Fruit fly (Drosophila melanogaster) whole organism, embryonic: ENCODE data around the gene dock.

ENCODE experiments used
- CG1024 ChIP-seq: fragments of 200-800 bp; sonication (Bioruptor generic); IDR thresholded peaks from 2 replicates; pipeline ENCODE4 v1.3.6; 2022; ENCODE audit warnings: missing biosample characterization, missing genetic modification characterization
- CG10267 ChIP-seq: fragments of 200-800 bp; sonication (Bioruptor generic); optimal IDR thresholded peaks from 2 replicates; lab custom pipeline; 2018; ENCODE audit warnings: missing biosample characterization, mild to moderate bottlenecking, missing genetic modification characterization, moderate library complexity
- CG10462 ChIP-seq: fragments of 200-800 bp; sonication (Bioruptor generic); optimal IDR thresholded peaks from 2 replicates; lab custom pipeline; 2016; ENCODE audit warnings: missing biosample characterization, missing genetic modification characterization
- CG11723 ChIP-seq: fragments of 200-800 bp; sonication (Bioruptor generic); optimal IDR thresholded peaks from 2 replicates; lab custom pipeline; 2017; ENCODE audit warnings: missing biosample characterization, mild to moderate bottlenecking, missing genetic modification characterization
- CG12155 ChIP-seq: fragments of 200-800 bp; sonication (Bioruptor generic); optimal IDR thresholded peaks from 3 replicates; lab custom pipeline; 2016; ENCODE audit warnings: missing biosample characterization, missing genetic modification characterization
- CG12236 ChIP-seq: fragments of 200-800 bp; sonication (Bioruptor generic); optimal IDR thresholded peaks from 2 replicates; lab custom pipeline; 2016; ENCODE audit warnings: missing biosample characterization, missing genetic modification characterization
- CG13424 ChIP-seq: fragments of 200-800 bp; sonication (Bioruptor generic); optimal IDR thresholded peaks from 2 replicates; lab custom pipeline; 2019; ENCODE audit warnings: missing biosample characterization, mild to moderate bottlenecking, missing genetic modification characterization, moderate library complexity
- CG15696 ChIP-seq: fragments of 200-800 bp; sonication (Bioruptor generic); optimal IDR thresholded peaks from 2 replicates; lab custom pipeline; 2019; ENCODE audit warnings: missing biosample characterization, mild to moderate bottlenecking, missing genetic modification characterization, moderate library complexity
- CG16779 ChIP-seq: fragments of 200-800 bp; sonication (Bioruptor generic); IDR thresholded peaks from 2 replicates; pipeline ENCODE4 v1.3.6; 2022; ENCODE audit warnings: missing biosample characterization, missing genetic modification characterization
- CG32532 ChIP-seq: fragments of 200-800 bp; sonication (Bioruptor generic); IDR thresholded peaks from 2 replicates; pipeline ENCODE4 v1.3.6; 2022; ENCODE audit warnings: missing biosample characterization, missing genetic modification characterization
- CG32767 ChIP-seq: fragments of 200-800 bp; sonication (Bioruptor generic); IDR thresholded peaks from 2 replicates; pipeline ENCODE4 v1.3.6; 2022; ENCODE audit warnings: missing biosample characterization, missing genetic modification characterization
- CG32772 ChIP-seq: fragments of 200-800 bp; sonication (Bioruptor generic); IDR thresholded peaks from 2 replicates; pipeline ENCODE4 v1.3.6; 2022; ENCODE audit warnings: missing biosample characterization, missing genetic modification characterization
- CG33213 ChIP-seq: fragments of 200-800 bp; sonication (Bioruptor generic); optimal IDR thresholded peaks from 3 replicates; lab custom pipeline; 2016; ENCODE audit warnings: missing biosample characterization, missing genetic modification characterization
- CG3995 ChIP-seq: fragments of 200-800 bp; sonication (Bioruptor generic); optimal IDR thresholded peaks from 3 replicates; lab custom pipeline; 2016; ENCODE audit warnings: missing biosample characterization, missing genetic modification characterization
- CG4404 ChIP-seq: fragments of 200-800 bp; sonication (Bioruptor generic); IDR thresholded peaks from 2 replicates; pipeline ENCODE4 v1.3.6; 2022; ENCODE audit warnings: missing biosample characterization, missing genetic modification characterization
- CG4707 ChIP-seq: fragments of 200-800 bp; sonication (Bioruptor generic); optimal IDR thresholded peaks from 2 replicates; lab custom pipeline; 2018; ENCODE audit warnings: missing biosample characterization, mild to moderate bottlenecking, missing genetic modification characterization, moderate library complexity
- CG6854 ChIP-seq: fragments of 200-800 bp; sonication (Bioruptor generic); optimal IDR thresholded peaks from 3 replicates; lab custom pipeline; 2017; ENCODE audit warnings: missing biosample characterization, mild to moderate bottlenecking, missing genetic modification characterization
- CG8281 ChIP-seq: fragments of 200-800 bp; sonication (Bioruptor generic); optimal IDR thresholded peaks from 2 replicates; lab custom pipeline; 2018; ENCODE audit warnings: missing biosample characterization, mild to moderate bottlenecking, missing genetic modification characterization, moderate library complexity
- CG8359 ChIP-seq: fragments of 200-800 bp; sonication (Bioruptor generic); optimal IDR thresholded peaks from 2 replicates; lab custom pipeline; 2017; ENCODE audit warnings: missing biosample characterization, mild to moderate bottlenecking, missing genetic modification characterization, borderline replicate concordance
- CTCF ChIP-seq: fragments of 200-800 bp; sonication (Bioruptor generic); optimal IDR thresholded peaks from 2 replicates; lab custom pipeline; 2017; ENCODE audit warnings: missing biosample characterization, mild to moderate bottlenecking, missing genetic modification characterization, moderate library complexity
- Hr51 ChIP-seq, 2 experiments: fragments of 200-800 bp; sonication (Bioruptor generic); optimal IDR thresholded peaks; 2 replicates in 1 of 2; 3 replicates in 1 of 2; lab custom pipeline; 2016 to 2018; ENCODE audit warnings: missing biosample characterization in 2 of 2, missing genetic modification characterization in 2 of 2, mild to moderate bottlenecking in 1 of 2, moderate library complexity in 1 of 2
- Lim3 ChIP-seq: fragments of 200-800 bp; sonication (Bioruptor generic); IDR thresholded peaks from 2 replicates; pipeline ENCODE4 v1.3.6; 2022; ENCODE audit warnings: missing biosample characterization, missing genetic modification characterization
- Neu2 ChIP-seq: fragments of 200-800 bp; sonication (Bioruptor generic); optimal IDR thresholded peaks from 3 replicates; lab custom pipeline; 2016; ENCODE audit warnings: missing biosample characterization, missing genetic modification characterization, borderline replicate concordance
- Pdp1 ChIP-seq, 2 experiments: fragments of 200-800 bp; sonication (Bioruptor generic); optimal IDR thresholded peaks; 3 replicates each; lab custom pipeline; 2016; ENCODE audit warnings: missing biosample characterization in 2 of 2, missing genetic modification characterization in 2 of 2, mild to moderate bottlenecking in 1 of 2, moderate library complexity in 1 of 2
- Spps ChIP-seq: fragments of 200-800 bp; sonication (Bioruptor generic); optimal IDR thresholded peaks from 2 replicates; lab custom pipeline; 2018; ENCODE audit warnings: missing biosample characterization, mild to moderate bottlenecking, missing genetic modification characterization
- TFAM ChIP-seq: fragments of 200-800 bp; sonication (Bioruptor generic); optimal IDR thresholded peaks from 2 replicates; lab custom pipeline; 2017; ENCODE audit warnings: missing biosample characterization, missing genetic modification characterization, inconsistent platforms
- ac ChIP-seq: fragments of 200-800 bp; sonication (Bioruptor generic); optimal IDR thresholded peaks from 3 replicates; lab custom pipeline; 2017; ENCODE audit warnings: missing biosample characterization, mild to moderate bottlenecking, missing genetic modification characterization
- ap ChIP-seq: fragments of 200-800 bp; sonication (Bioruptor generic); IDR thresholded peaks from 2 replicates; pipeline ENCODE4 v1.3.6; 2022; ENCODE audit warnings: missing biosample characterization, missing genetic modification characterization
- br ChIP-seq: fragments of >200 bp; optimal IDR thresholded peaks from 2 replicates; lab custom pipeline; 2017
- btn ChIP-seq: fragments of 200-800 bp; sonication (Bioruptor generic); optimal IDR thresholded peaks from 2 replicates; lab custom pipeline; 2016; ENCODE audit warnings: missing biosample characterization, missing genetic modification characterization
- caup ChIP-seq: fragments of 200-800 bp; sonication (Bioruptor generic); optimal IDR thresholded peaks from 3 replicates; lab custom pipeline; 2017; ENCODE audit warnings: missing biosample characterization, mild to moderate bottlenecking, missing genetic modification characterization, moderate library complexity; ENCODE audit not compliant: severe bottlenecking
- crc ChIP-seq: fragments of 200-800 bp; sonication (Bioruptor generic); optimal IDR thresholded peaks from 2 replicates; lab custom pipeline; 2016; ENCODE audit warnings: missing biosample characterization, missing genetic modification characterization
- dimm ChIP-seq: fragments of 200-800 bp; sonication (Bioruptor generic); IDR thresholded peaks from 2 replicates; pipeline ENCODE4 v1.3.6; 2022; ENCODE audit warnings: missing biosample characterization, missing genetic modification characterization
- dpn ChIP-seq, 2 experiments: fragments of 200-800 bp; sonication (Bioruptor generic); optimal IDR thresholded peaks; 3 replicates each; lab custom pipeline; 2016; ENCODE audit warnings: missing biosample characterization in 2 of 2, missing genetic modification characterization in 2 of 2
- ems ChIP-seq: fragments of 200-800 bp; sonication (Bioruptor generic); optimal IDR thresholded peaks from 3 replicates; lab custom pipeline; 2016; ENCODE audit warnings: missing biosample characterization, missing genetic modification characterization
- eyg ChIP-seq: fragments of 200-800 bp; sonication (Bioruptor generic); optimal IDR thresholded peaks from 3 replicates; lab custom pipeline; 2016; ENCODE audit warnings: missing biosample characterization, missing genetic modification characterization
- ftz-f1 ChIP-seq: fragments of 200-800 bp; sonication (Bioruptor generic); optimal IDR thresholded peaks from 2 replicates; lab custom pipeline; 2016; ENCODE audit warnings: missing biosample characterization, missing genetic modification characterization
- gcm ChIP-seq: fragments of 200-800 bp; sonication (Bioruptor generic); optimal IDR thresholded peaks from 2 replicates; lab custom pipeline; 2019; ENCODE audit warnings: missing biosample characterization, mild to moderate bottlenecking, missing genetic modification characterization, moderate library complexity
- h ChIP-seq: fragments of >200 bp; optimal IDR thresholded peaks from 2 replicates; lab custom pipeline; 2017
- knrl ChIP-seq: fragments of 200-800 bp; sonication (Bioruptor generic); IDR thresholded peaks from 3 replicates; pipeline ENCODE4 v1.3.6; 2022; ENCODE audit warnings: missing biosample characterization, missing genetic modification characterization; ENCODE audit not compliant: partially characterized antibody
- luna ChIP-seq: fragments of 200-800 bp; sonication (Bioruptor generic); optimal IDR thresholded peaks from 2 replicates; lab custom pipeline; 2016; ENCODE audit warnings: missing biosample characterization, missing genetic modification characterization
- nom ChIP-seq: fragments of 200-800 bp; sonication (Bioruptor generic); optimal IDR thresholded peaks from 2 replicates; lab custom pipeline; 2017; ENCODE audit warnings: missing biosample characterization, missing genetic modification characterization, mild to moderate bottlenecking, moderate library complexity, missing genetic modification reagents
- oc ChIP-seq: fragments of 200-800 bp; sonication (Bioruptor generic); optimal IDR thresholded peaks from 2 replicates; lab custom pipeline; 2018; ENCODE audit warnings: missing biosample characterization, mild to moderate bottlenecking, missing genetic modification characterization, moderate library complexity
- pho ChIP-seq: fragments of 200-800 bp; sonication (Bioruptor generic); optimal IDR thresholded peaks from 2 replicates; lab custom pipeline; 2016; ENCODE audit warnings: missing biosample characterization, missing genetic modification characterization
- psq ChIP-seq: fragments of 200-800 bp; sonication (Bioruptor generic); optimal IDR thresholded peaks from 2 replicates; lab custom pipeline; 2017; ENCODE audit warnings: missing biosample characterization, missing genetic modification characterization
- pzg ChIP-seq: fragments of 200-800 bp; sonication (Bioruptor generic); optimal IDR thresholded peaks from 3 replicates; lab custom pipeline; 2018; ENCODE audit warnings: missing biosample characterization, mild to moderate bottlenecking, missing genetic modification characterization, moderate library complexity
- scrt ChIP-seq: fragments of 200-800 bp; sonication (Bioruptor generic); optimal IDR thresholded peaks from 2 replicates; lab custom pipeline; 2018; ENCODE audit warnings: missing biosample characterization, mild to moderate bottlenecking, missing genetic modification characterization, moderate library complexity
- sens ChIP-seq: fragments of 200-800 bp; sonication (Bioruptor generic); peaks from one replicate; lab custom pipeline; 2016; ENCODE audit warnings: missing biosample characterization, missing genetic modification characterization
- tgo ChIP-seq: fragments of 200-800 bp; sonication (Bioruptor generic); IDR thresholded peaks from 3 replicates; pipeline ENCODE4 v1.3.6; 2022; ENCODE audit warnings: missing biosample characterization, missing genetic modification characterization
- trh ChIP-seq: fragments of 200-800 bp; sonication (Bioruptor generic); optimal IDR thresholded peaks from 2 replicates; lab custom pipeline; 2016; ENCODE audit warnings: missing biosample characterization, missing genetic modification characterization
- tx ChIP-seq: fragments of 200-800 bp; sonication (Bioruptor generic); optimal IDR thresholded peaks from 2 replicates; lab custom pipeline; 2016; ENCODE audit warnings: missing biosample characterization, missing genetic modification characterization
- unc-4 ChIP-seq: fragments of 200-800 bp; sonication (Bioruptor generic); IDR thresholded peaks from 2 replicates; pipeline ENCODE4 v1.3.6; 2022; ENCODE audit warnings: missing biosample characterization, missing genetic modification characterization; ENCODE audit not compliant: partially characterized antibody

Gene dock

DNA sequence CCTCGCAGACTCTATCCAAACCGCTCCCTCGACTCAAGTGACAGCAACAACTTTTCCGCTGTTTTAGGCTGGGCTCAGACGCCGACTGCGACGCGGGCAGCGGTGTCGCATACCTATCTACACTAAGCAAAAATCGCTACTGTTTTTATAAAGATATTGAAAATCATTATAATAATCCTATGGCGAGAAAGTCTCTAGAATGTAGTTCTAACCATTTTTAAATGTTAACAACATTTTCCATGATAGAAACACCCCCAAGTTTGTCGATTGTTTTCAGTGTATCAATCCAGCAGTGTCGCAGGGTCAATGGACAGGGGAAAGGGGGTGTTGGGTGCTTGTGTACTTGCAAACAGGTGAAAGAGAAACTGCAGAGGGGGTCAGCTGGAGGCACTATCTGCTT, 40.1 kb downstream of the dock start (continued):
- TF ChIP-seq tx (GFP tag; lab: Kevin White, UChicago) (peak; percentile 93), CG13424 (tag; lab: Kevin White, UChicago) (peak; percentile 96), sens (GFP tag; lab: Kevin White, UChicago) (peak; percentile 99), CG4404 (GFP tag; lab: Robert Waterston, UW) (peak; percentile 94), Neu2 (GFP tag; lab: Kevin White, UChicago) (peak; percentile 63), CG6854 (GFP tag; lab: Kevin White, UChicago) (peak; percentile 90), ap (GFP tag; lab: Robert Waterston, UW) (peak; percentile 95), oc (peak; percentile 97), dpn (GFP tag; optimal IDR thresholded peaks at IDR 0.05; lab: Kevin White, UChicago) (peak; percentile 97 to 98), CG16779 (GFP tag; lab: Robert Waterston, UW) (peak; percentile 95), CG12236 (GFP tag; lab: Kevin White, UChicago) (peak; percentile 86), knrl (no peak), br (no peak), CG32767 (peak; percentile 93), Spps (tag; lab: Kevin White, UChicago) (peak; percentile 92), crc (GFP tag; lab: Kevin White, UChicago) (peak; percentile 94), CG33213 (GFP tag; lab: Kevin White, UChicago) (peak; percentile 96), CG32532 (GFP tag; lab: Robert Waterston, UW) (peak; percentile 97), pzg (GFP tag; lab: Kevin White, UChicago) (peak; percentile 16), CG4707 (peak; percentile 93), unc-4 (GFP tag; lab: Robert Waterston, UW) (no peak), Hr51 (GFP tag; optimal IDR thresholded peaks at IDR 0.05; lab: Kevin White, UChicago) (peak; percentile 94 to 97), dimm (peak; percentile 87), CG8359 (GFP tag; lab: Kevin White, UChicago) (peak; percentile 87), ac (GFP tag; lab: Kevin White, UChicago) (peak; percentile 84), CG12155 (GFP tag; lab: Kevin White, UChicago) (peak; percentile 95), ems (GFP tag; lab: Kevin White, UChicago) (peak; percentile 91), nom (peak; percentile 85), CG8281 (tag; lab: Kevin White, UChicago) (peak; percentile 92), btn (peak; percentile 92), psq (GFP tag; lab: Kevin White, UChicago) (peak; percentile 92), caup (peak; percentile 95), CTCF (peak; percentile 64), h (lab: Kevin White, UChicago) (no peak), CG3995 (GFP tag; lab: Kevin White, UChicago) (peak; percentile 70), scrt (GFP tag; lab: Kevin White, UChicago) (peak; percentile 92), Lim3 (GFP tag; lab: Robert Waterston, UW) (peak; percentile 90), TFAM (GFP tag; lab: Kevin White, UChicago) (peak; percentile 85), trh (GFP tag; lab: Kevin White, UChicago) (peak; percentile 94), gcm (peak; percentile 95), CG32772 (GFP tag; lab: Robert Waterston, UW) (peak; percentile 96), luna (GFP tag; lab: Kevin White, UChicago) (peak; percentile 83), Pdp1 (GFP tag; optimal IDR thresholded peaks at IDR 0.05; lab: Kevin White, UChicago) (peak; percentile 94 to 97), CG11723 (GFP tag; lab: Kevin White, UChicago) (peak; percentile 91), pho (GFP tag; lab: Kevin White, UChicago) (peak; percentile 96), CG10462 (GFP tag; lab: Kevin White, UChicago) (peak; percentile 91), CG10267 (tag; lab: Kevin White, UChicago) (peak; percentile 90), eyg (GFP tag; lab: Kevin White, UChicago) (peak; percentile 92), tgo (GFP tag; lab: Robert Waterston, UW) (peak; percentile 96), CG1024 (peak; percentile 90), CG15696 (peak; percentile 91), ftz-f1 (GFP tag; lab: Kevin White, UChicago) (peak; percentile 79)
